Fruit fly (Drosophila melanogaster): Measurements from ENCODE around the gene Sf3b1.

Sf3b1 gene

dm6 chr2L:621101-621500 is 53.0 kb downstream of the Sf3b1 start, which contains the start of gene lectin-21Cb:
Gene lectin-21Cb, minus strand, starts transcription at chr2L:621201.
- TF ChIP-seq OdsH (GFP tag; optimal IDR thresholded peaks at IDR 0.05) (no peak), h (GFP tag; optimal IDR thresholded peaks at IDR 0.05) (no peak), HLH106 (tag; optimal IDR thresholded peaks at IDR 0.05) (no peak), Hnf4 (GFP tag; optimal IDR thresholded peaks at IDR 0.05) (no peak), Dfd (GFP tag; optimal IDR thresholded peaks at IDR 0.05) (no peak), tai (GFP tag; optimal IDR thresholded peaks at IDR 0.05) (no peak), psq (GFP tag; optimal IDR thresholded peaks at IDR 0.05) (no peak), sv (GFP tag; optimal IDR thresholded peaks at IDR 0.05) (no peak), brk (GFP tag; optimal IDR thresholded peaks at IDR 0.05) (no peak), Sp1 (GFP tag; optimal IDR thresholded peaks at IDR 0.05) (no peak), dmrt93B (GFP tag; optimal IDR thresholded peaks at IDR 0.05) (no peak), CG9705 (GFP tag; optimal IDR thresholded peaks at IDR 0.05) (no peak), Hr78 (GFP tag; optimal IDR thresholded peaks at IDR 0.05) (no peak), CrebA (GFP tag; optimal IDR thresholded peaks at IDR 0.05; ENCODE audit: borderline replicate concordance) (no peak)
